Fruit fly (Drosophila melanogaster) S2 (cell line): ENCODE measurements around the gene Lgr1.

Experiments
- CG8478 ChIP-seq: fragments of >200 bp; optimal IDR thresholded peaks from 2 replicates; lab custom pipeline; 2018
- CTCF ChIP-seq, 2 experiments: fragments of >200 bp; optimal IDR thresholded peaks; 2 replicates each; lab custom pipeline; 2018

- TF ChIP-seq CTCF (optimal IDR thresholded peaks at IDR 0.05; lab: Kevin White, UChicago) (no peak), CG8478 (lab: Kevin White, UChicago) (no peak)
Observed at dm6 chr3R:17724963-17725362, 614 bp upstream of the Lgr1 start, which contains the start of gene Atg8b.
